Fruit fly (Drosophila melanogaster) whole organism, wandering third instar larva: Measurements from ENCODE around the gene Ir68b.
A peak's percentile ranks its signal among the peaks of the same experiment; 100 is the strongest.

ENCODE experiments used
- Abd-B ChIP-seq: fragments of >200 bp; optimal IDR thresholded peaks from 2 replicates; lab custom pipeline; 2017; ENCODE audit warnings: missing biosample characterization, missing genetic modification characterization
- Hnf4 ChIP-seq: fragments of 200-800 bp; sonication (Bioruptor generic); optimal IDR thresholded peaks from 2 replicates; lab custom pipeline; 2016; ENCODE audit warnings: missing biosample characterization, mild to moderate bottlenecking, missing genetic modification characterization
- Hr78 ChIP-seq: fragments of >200 bp; optimal IDR thresholded peaks from 2 replicates; lab custom pipeline; 2017; ENCODE audit warnings: missing biosample characterization, missing genetic modification characterization
- Jra ChIP-seq: sonication (Bioruptor generic); optimal IDR thresholded peaks from 2 replicates; lab custom pipeline; 2016; ENCODE audit warnings: missing biosample characterization, missing genetic modification characterization
- N ChIP-seq: fragments of >200 bp; optimal IDR thresholded peaks from 2 replicates; lab custom pipeline; 2018; ENCODE audit warnings: missing biosample characterization, missing external identifiers, missing genetic modification characterization
- OdsH ChIP-seq: fragments of 200-800 bp; sonication (Bioruptor generic); optimal IDR thresholded peaks from 2 replicates; lab custom pipeline; 2016; ENCODE audit warnings: missing biosample characterization, mild to moderate bottlenecking, missing genetic modification characterization
- dl ChIP-seq, 2 experiments: fragments of 175-275, 200-275 bp in 1 of 2; fragments of 200-275 bp in 1 of 2; sonication (Bioruptor generic); optimal IDR thresholded peaks; lab custom pipeline; 2018; ENCODE audit warnings: mild to moderate bottlenecking in 2 of 2, missing biosample characterization in 2 of 2, missing genetic modification characterization in 2 of 2, moderate library complexity in 2 of 2; ENCODE audit not compliant: partially characterized antibody in 2 of 2, insufficient read depth in 1 of 2
- dsf ChIP-seq: sonication (Bioruptor generic); optimal IDR thresholded peaks from 2 replicates; lab custom pipeline; 2016; ENCODE audit warnings: missing biosample characterization, missing genetic modification characterization, borderline replicate concordance
- foxo ChIP-seq, 2 experiments: fragments of 200-800 bp; sonication (Bioruptor generic); optimal IDR thresholded peaks; 2 replicates in 1 of 2; 3 replicates in 1 of 2; lab custom pipeline; 2016 to 2017; ENCODE audit warnings: missing biosample characterization in 2 of 2, missing genetic modification characterization in 2 of 2
- lola ChIP-seq: fragments of >200 bp; optimal IDR thresholded peaks from 2 replicates; lab custom pipeline; 2017; ENCODE audit warnings: missing biosample characterization, missing genetic modification characterization
- pan ChIP-seq: fragments of >200 bp; optimal IDR thresholded peaks from 2 replicates; lab custom pipeline; 2017
- psq ChIP-seq: fragments of 200-800 bp; sonication (Bioruptor generic); optimal IDR thresholded peaks from 3 replicates; lab custom pipeline; 2017; ENCODE audit warnings: missing biosample characterization, mild to moderate bottlenecking, missing genetic modification characterization, moderate library complexity
- usp ChIP-seq: fragments of >200 bp; optimal IDR thresholded peaks from 2 replicates; lab custom pipeline; 2017; ENCODE audit warnings: missing biosample characterization, missing genetic modification characterization
- woc ChIP-seq: sonication (Bioruptor generic); optimal IDR thresholded peaks from 2 replicates; lab custom pipeline; 2016; ENCODE audit warnings: missing biosample characterization, mild to moderate bottlenecking, missing genetic modification characterization

- TF ChIP-seq Hnf4 (GFP tag; lab: Kevin White, UChicago) (no peak), woc (peak; percentile 16), lola (GFP tag; lab: Kevin White, UChicago) (no peak), Jra (GFP tag; lab: Kevin White, UChicago) (no peak), psq (GFP tag; lab: Kevin White, UChicago) (no peak), dl (GFP tag; optimal IDR thresholded peaks at IDR 0.05; lab: Kevin White, UChicago; ENCODE audit: insufficient read depth in 1 of 2, partially characterized antibody in 2 of 2) (no peak), usp (GFP tag; lab: Kevin White, UChicago) (no peak), N (GFP tag; lab: Kevin White, UChicago) (no peak), Abd-B (GFP tag; lab: Kevin White, UChicago) (no peak), dsf (GFP tag; lab: Kevin White, UChicago) (no peak), OdsH (no peak), foxo (GFP tag; optimal IDR thresholded peaks at IDR 0.05; lab: Kevin White, UChicago) (peak in 1 of 2 experiments; percentile 14), Hr78 (no peak), pan (lab: Kevin White, UChicago) (no peak)
These were observed 31.2 kb downstream of the Ir68b start for dm6 chr3L:12095960-12096359.
